Worm (Caenorhabditis elegans) whole organism, L4/young adult: ENCODE data around the gene nex-1.

Experiments
- dao-5 ChIP-seq: sonication (generic microtip); optimal IDR thresholded peaks from 2 replicates; lab custom pipeline; 2016; ENCODE audit warnings: missing genotype, missing genetic modification characterization, moderate library complexity, missing compliant biosample characterization
- him-1 ChIP-seq: sonication (generic microtip); optimal IDR thresholded peaks from 2 replicates; lab custom pipeline; 2016; ENCODE audit warnings: missing genotype, missing genetic modification reagents, missing genetic modification characterization, missing compliant biosample characterization

DNA sequence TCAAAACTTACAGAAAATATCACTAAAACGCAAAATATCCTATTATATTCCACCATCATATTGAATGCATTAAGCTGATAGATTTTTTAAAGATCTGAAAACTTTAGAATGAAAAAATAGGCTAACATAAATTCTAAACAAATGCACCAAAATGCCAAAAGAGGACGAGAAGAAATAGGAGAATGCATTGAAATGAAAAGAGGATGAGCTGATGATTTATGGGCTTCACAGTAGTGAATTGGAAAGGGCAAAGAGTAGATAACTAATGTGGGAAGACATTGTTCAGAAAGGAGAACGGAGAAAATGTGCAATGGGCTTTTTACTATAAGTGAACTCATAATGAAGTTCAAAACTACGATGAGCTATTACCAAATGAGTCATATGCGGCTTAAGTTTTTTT, 7.9 kb upstream of the nex-1 start, which contains the start of gene cutl-19:
- TF ChIP-seq him-1 (tag; lab: Kevin White, UChicago): no peak
- no peak for TF ChIP-seq dao-5 (tag; lab: Kevin White, UChicago)
